Worm (Caenorhabditis elegans): ENCODE results near the gene F22H10.3.

DNA sequence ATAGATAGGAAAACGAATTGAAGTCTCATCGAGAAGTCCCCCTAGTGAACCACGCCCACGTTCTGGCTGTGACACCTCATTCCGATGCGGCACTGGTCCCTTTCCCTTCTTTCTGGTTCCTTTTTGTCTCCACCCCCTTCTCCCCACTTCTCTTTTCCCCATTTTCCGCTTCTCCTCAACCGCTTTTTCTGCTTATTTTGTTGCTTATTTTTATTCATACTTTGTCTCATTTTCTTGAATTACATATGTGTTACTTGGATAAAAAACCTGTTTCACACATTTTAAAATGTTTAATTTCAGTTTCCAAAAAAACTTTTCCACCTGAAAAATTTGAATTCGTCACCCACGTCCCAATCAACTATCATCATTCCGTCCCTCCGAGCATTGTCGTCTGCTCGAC is 33.9 kb upstream of the F22H10.3 start, which contains the start of gene lgc-53:
- no peak for TF ChIP-seq him-1 (tag; optimal IDR thresholded peaks at IDR 0.05)
- no peak for TF ChIP-seq dao-5 (tag; optimal IDR thresholded peaks at IDR 0.05)
- TF ChIP-seq W03F9.2 (tag; optimal IDR thresholded peaks at IDR 0.05): no peak
